Worm (Caenorhabditis elegans): ENCODE data around the gene nekl-3.

nekl-3 gene

ce11 chrX:12393786-12394308 lies 2.6 kb upstream of the nekl-3 start, which contains the start of gene F17E5.2 (continued):
- TF ChIP-seq ceh-32 (tag; optimal IDR thresholded peaks at IDR 0.05; ENCODE audit: poor library complexity) (peak; percentile 37), skn-1 (tag; optimal IDR thresholded peaks at IDR 0.05) (no peak), nhr-11 (tag; optimal IDR thresholded peaks at IDR 0.05) (peak; percentile 97), daf-12 (tag; optimal IDR thresholded peaks at IDR 0.05) (no peak), tag-97 (GFP tag; IDR thresholded peaks at IDR 0.05) (no peak), D1046.2 (GFP tag; IDR thresholded peaks at IDR 0.05) (no peak), mdt-29 (GFP tag; IDR thresholded peaks at IDR 0.05) (no peak), dmd-9 (GFP tag; IDR thresholded peaks at IDR 0.05) (peak; percentile 62; the same call in 1 of the 2 replicates), madf-9 (GFP tag; conservative IDR thresholded peaks at IDR 0.05) (peak; percentile 58; the same call in 1 of the 2 replicates), nhr-48 (tag; optimal IDR thresholded peaks at IDR 0.05) (peak; percentile 79), ceh-20 (GFP tag; IDR thresholded peaks at IDR 0.05) (peak; percentile 73), set-16 (GFP tag; IDR thresholded peaks at IDR 0.05) (no peak), nhr-111 (GFP tag; optimal IDR thresholded peaks at IDR 0.05) (no peak), unc-39 (tag; optimal IDR thresholded peaks at IDR 0.05) (no peak), pqm-1 (tag; optimal IDR thresholded peaks at IDR 0.05) (peak; percentile 39), unc-130 (GFP tag; optimal IDR thresholded peaks at IDR 0.05) (no peak), ZK337.2 (GFP tag; IDR thresholded peaks at IDR 0.05) (no peak), saeg-2 (GFP tag; IDR thresholded peaks at IDR 0.05) (no peak), F44E2.7 (GFP tag; IDR thresholded peaks at IDR 0.05) (no peak), lin-1 (GFP tag; IDR thresholded peaks at IDR 0.05) (peak; percentile 75), ceh-82 (tag; optimal IDR thresholded peaks at IDR 0.05) (no peak), lsy-2 (tag; optimal IDR thresholded peaks at IDR 0.05) (peak; percentile 55 to 94), aly-2 (tag; optimal IDR thresholded peaks at IDR 0.05) (no peak), mxl-3 (GFP tag; optimal IDR thresholded peaks at IDR 0.05) (peak; percentile 94), lin-13 (GFP tag; optimal IDR thresholded peaks at IDR 0.05) (peak; percentile 91), unc-62 (GFP tag; optimal IDR thresholded peaks at IDR 0.05 in 1 of 2) (peak in 1 of 2 experiments; percentile 99), unc-62 (tag; optimal IDR thresholded peaks at IDR 0.05) (no peak), zip-2 (tag; optimal IDR thresholded peaks at IDR 0.05) (peak; percentile 75), nhr-76 (tag; optimal IDR thresholded peaks at IDR 0.05) (no peak), ces-1 (GFP tag; optimal IDR thresholded peaks at IDR 0.05) (no peak), mxl-2 (GFP tag; conservative IDR thresholded peaks at IDR 0.05) (no peak), tra-1 (GFP tag; IDR thresholded peaks at IDR 0.05) (peak; percentile 47; the same call in 1 of the 2 replicates), daf-8 (GFP tag; IDR thresholded peaks at IDR 0.05) (no peak), aha-1 (tag) (peak; percentile 53), daf-19 (GFP tag; conservative IDR thresholded peaks at IDR 0.05) (0 out of 2 replicates have a peak, but pooled peaks have one; percentile 68), T26A8.4 (GFP tag; IDR thresholded peaks at IDR 0.05) (no peak; the same call in 1 of the 2 replicates), snpc-4 (tag; optimal IDR thresholded peaks at IDR 0.05) (peak; percentile 4), nhr-28 (tag; optimal IDR thresholded peaks at IDR 0.05) (peak; percentile 96), zip-11 (GFP tag; IDR thresholded peaks at IDR 0.05) (no peak), F26F4.8 (GFP tag; conservative IDR thresholded peaks at IDR 0.05) (no peak), egl-43 (GFP tag; IDR thresholded peaks at IDR 0.05) (no peak), mdl-1 (tag; optimal IDR thresholded peaks at IDR 0.05) (peak; percentile 48 to 86), dpl-1 (GFP tag; optimal IDR thresholded peaks at IDR 0.05) (peak; percentile 85), hmg-1.1 (GFP tag; IDR thresholded peaks at IDR 0.05) (peak; percentile 96), pha-4 (GFP tag; IDR thresholded peaks at IDR 0.05) (peak; percentile 76; the same call in 1 of the 2 replicates), pha-4 (tag; optimal IDR thresholded peaks at IDR 0.05) (peak; percentile 98), fkh-10 (GFP tag; optimal IDR thresholded peaks at IDR 0.05) (peak; percentile 97), nhr-102 (tag; optimal IDR thresholded peaks at IDR 0.05) (peak; percentile 91), snpc-1.2 (GFP tag; IDR thresholded peaks at IDR 0.05) (no peak), cey-2 (tag; optimal IDR thresholded peaks at IDR 0.05; ENCODE audit: borderline replicate concordance, insufficient read depth) (no peak), dmd-8 (GFP tag; IDR thresholded peaks at IDR 0.05) (no peak), vab-7 (GFP tag; IDR thresholded peaks at IDR 0.05) (no peak; the same call in 1 of the 2 replicates)

All from whole organism, L4 larva.